Worm (Caenorhabditis elegans) whole organism, L2 larva: ENCODE results near the gene F23D12.4.
A peak's percentile ranks its signal among the peaks of the same experiment; 100 is the strongest.

Source experiments
- C34F6.9 ChIP-seq: fragments of 150-350 bp; optimal IDR thresholded peaks from 2 replicates; lab custom pipeline; 2014; ENCODE audit warnings: missing biosample characterization, missing genetic modification characterization
- F13H6.1 ChIP-seq: sonication (generic microtip); optimal IDR thresholded peaks from 2 replicates; lab custom pipeline; 2016; ENCODE audit warnings: missing genetic modification characterization, missing compliant biosample characterization
- Y55F3AM.14 ChIP-seq: fragments of 200-800 bp; sonication (Bioruptor generic); optimal IDR thresholded peaks from 2 replicates; lab custom pipeline; 2018; ENCODE audit warnings: mild to moderate bottlenecking, missing genetic modification characterization, missing compliant biosample characterization
- ZK546.5 ChIP-seq: sonication (generic microtip); optimal IDR thresholded peaks from 2 replicates; lab custom pipeline; 2017; ENCODE audit warnings: missing biosample characterization, missing genetic modification characterization
- ama-1 ChIP-seq: fragments of 150-350 bp; optimal IDR thresholded peaks from 2 replicates; lab custom pipeline; 2018; ENCODE audit warnings: inconsistent platforms
- blmp-1 ChIP-seq: sonication (generic microtip); optimal IDR thresholded peaks from 2 replicates; lab custom pipeline; 2017; ENCODE audit warnings: missing genetic modification characterization, mild to moderate bottlenecking, missing compliant biosample characterization, antibody characterized with exemption, moderate library complexity; ENCODE audit not compliant: insufficient read depth
- ceh-16 ChIP-seq: fragments of 150-350 bp; optimal IDR thresholded peaks from 2 replicates; lab custom pipeline; 2014; ENCODE audit warnings: missing biosample characterization, missing genetic modification characterization
- ceh-82 ChIP-seq: fragments of 150-350 bp; optimal IDR thresholded peaks from 2 replicates; lab custom pipeline; 2014; ENCODE audit warnings: missing biosample characterization, missing genetic modification characterization
- crh-2 ChIP-seq: sonication (generic microtip); optimal IDR thresholded peaks from 2 replicates; lab custom pipeline; 2017; ENCODE audit warnings: missing biosample characterization, missing genetic modification characterization
- dmd-4 ChIP-seq: sonication (generic microtip); optimal IDR thresholded peaks from 2 replicates; lab custom pipeline; 2017; ENCODE audit warnings: missing biosample characterization, missing genetic modification characterization
- egl-27 ChIP-seq: sonication (generic microtip); optimal IDR thresholded peaks from 3 replicates; lab custom pipeline; 2017; ENCODE audit warnings: missing biosample characterization, missing genetic modification reagents, missing genetic modification characterization
- elt-1 ChIP-seq: fragments of 150-350 bp; optimal IDR thresholded peaks from 2 replicates; lab custom pipeline; 2014; ENCODE audit warnings: missing biosample characterization, missing genetic modification characterization
- elt-3 ChIP-seq: sonication (generic microtip); optimal IDR thresholded peaks from 2 replicates; lab custom pipeline; 2017; ENCODE audit warnings: missing biosample characterization, missing genetic modification characterization
- fos-1 ChIP-seq: fragments of 150-350 bp; optimal IDR thresholded peaks from 2 replicates; lab custom pipeline; 2014; ENCODE audit warnings: missing biosample characterization, missing genetic modification characterization
- gmeb-1 ChIP-seq: fragments of 150-350 bp; optimal IDR thresholded peaks from 2 replicates; lab custom pipeline; 2014; ENCODE audit warnings: missing biosample characterization, missing genetic modification characterization
- lin-11 ChIP-seq: fragments of 150-350 bp; sonication (generic microtip); optimal IDR thresholded peaks from 2 replicates; lab custom pipeline; 2014; ENCODE audit warnings: missing biosample characterization, missing genetic modification characterization, inconsistent platforms, mixed read lengths
- lin-13 ChIP-seq: fragments of 150-350 bp; optimal IDR thresholded peaks from 2 replicates; lab custom pipeline; 2014; ENCODE audit warnings: missing biosample characterization, missing genetic modification reagents, missing genetic modification characterization
- lsy-2 ChIP-seq, 2 experiments: fragments of 150-350 bp in 1 of 2; sonication (generic microtip) in 1 of 2; optimal IDR thresholded peaks; 2 replicates each; lab custom pipeline; 2014 to 2017; ENCODE audit warnings: missing biosample characterization in 2 of 2, missing genetic modification characterization in 2 of 2
- mab-5 ChIP-seq: fragments of 150-350 bp; optimal IDR thresholded peaks from 2 replicates; lab custom pipeline; 2014; ENCODE audit warnings: missing biosample characterization, missing genetic modification characterization
- mbf-1 ChIP-seq: sonication (generic microtip); optimal IDR thresholded peaks from 2 replicates; lab custom pipeline; 2017; ENCODE audit warnings: missing biosample characterization, missing genetic modification characterization
- mdl-1 ChIP-seq, 2 experiments: fragments of 150-350 bp in 1 of 2; sonication (generic microtip) in 1 of 2; optimal IDR thresholded peaks; 2 replicates each; lab custom pipeline; 2017; ENCODE audit warnings: missing biosample characterization in 2 of 2, missing genetic modification characterization in 2 of 2
- nhr-10 ChIP-seq: sonication (generic microtip); optimal IDR thresholded peaks from 2 replicates; lab custom pipeline; 2017; ENCODE audit warnings: missing biosample characterization, missing genetic modification characterization
- nhr-11 ChIP-seq: fragments of 150-350 bp; optimal IDR thresholded peaks from 2 replicates; lab custom pipeline; 2014; ENCODE audit warnings: missing biosample characterization, missing genetic modification characterization
- nhr-12 ChIP-seq: fragments of 150-350 bp; optimal IDR thresholded peaks from 2 replicates; lab custom pipeline; 2014; ENCODE audit warnings: missing biosample characterization, missing genetic modification characterization
- nhr-129 ChIP-seq: fragments of 150-350 bp; optimal IDR thresholded peaks from 2 replicates; lab custom pipeline; 2014; ENCODE audit warnings: missing biosample characterization, missing genetic modification characterization
- nhr-21 ChIP-seq: fragments of 150-350 bp; optimal IDR thresholded peaks from 2 replicates; lab custom pipeline; 2014; ENCODE audit warnings: missing biosample characterization, missing genetic modification characterization
- nhr-23 ChIP-seq: fragments of 150-350 bp; optimal IDR thresholded peaks from 2 replicates; lab custom pipeline; 2014; ENCODE audit warnings: missing biosample characterization, missing genetic modification reagents, missing genetic modification characterization
- nhr-237 ChIP-seq: fragments of 150-350 bp; optimal IDR thresholded peaks from 2 replicates; lab custom pipeline; 2014; ENCODE audit warnings: missing biosample characterization, missing genetic modification characterization
- nhr-25 ChIP-seq: fragments of 150-350 bp; sonication (generic microtip); optimal IDR thresholded peaks from 3 replicates; lab custom pipeline; 2014; ENCODE audit warnings: missing biosample characterization, missing genetic modification characterization
- nhr-6 ChIP-seq: fragments of 150-350 bp; optimal IDR thresholded peaks from 2 replicates; lab custom pipeline; 2014; ENCODE audit warnings: missing biosample characterization, missing genetic modification characterization
- nhr-77 ChIP-seq: fragments of 150-350 bp; optimal IDR thresholded peaks from 2 replicates; lab custom pipeline; 2014; ENCODE audit warnings: missing biosample characterization, missing genetic modification characterization
- peb-1 ChIP-seq: fragments of 150-350 bp; optimal IDR thresholded peaks from 2 replicates; lab custom pipeline; 2014; ENCODE audit warnings: missing biosample characterization, missing genetic modification characterization
- sem-4 ChIP-seq: fragments of 150-350 bp; optimal IDR thresholded peaks from 2 replicates; lab custom pipeline; 2014; ENCODE audit warnings: missing biosample characterization, missing genetic modification reagents, missing genetic modification characterization
- skn-1 ChIP-seq: sonication (generic microtip); optimal IDR thresholded peaks from 2 replicates; lab custom pipeline; 2017; ENCODE audit warnings: missing biosample characterization, missing genetic modification characterization
- sma-3 ChIP-seq: sonication (generic microtip); optimal IDR thresholded peaks from 2 replicates; lab custom pipeline; 2016; ENCODE audit warnings: missing genetic modification reagents, missing genetic modification characterization, missing compliant biosample characterization
- sma-9 ChIP-seq, 2 experiments: fragments of 150-350 bp in 1 of 2; sonication (generic microtip) in 1 of 2; optimal IDR thresholded peaks; 2 replicates each; lab custom pipeline; 2014 to 2016; ENCODE audit warnings: missing genetic modification characterization in 2 of 2, mild to moderate bottlenecking in 1 of 2, missing biosample characterization in 1 of 2, missing compliant biosample characterization in 1 of 2, missing genetic modification reagents in 1 of 2, moderate library complexity in 1 of 2
- snpc-4 ChIP-seq: fragments of 150-350 bp; optimal IDR thresholded peaks from 2 replicates; lab custom pipeline; 2014; ENCODE audit warnings: missing biosample characterization, missing genetic modification characterization
- unc-39 ChIP-seq: fragments of 150-350 bp; optimal IDR thresholded peaks from 2 replicates; lab custom pipeline; 2014; ENCODE audit warnings: missing biosample characterization, missing genetic modification characterization
- unc-55 ChIP-seq: fragments of 150-350 bp; sonication (generic microtip); optimal IDR thresholded peaks from 3 replicates; lab custom pipeline; 2014; ENCODE audit warnings: missing biosample characterization, missing genetic modification reagents, missing genetic modification characterization
- unc-62 ChIP-seq: fragments of 150-350 bp; optimal IDR thresholded peaks from 2 replicates; lab custom pipeline; 2014; ENCODE audit warnings: missing biosample characterization, missing genetic modification reagents, missing genetic modification characterization
- zag-1 ChIP-seq: fragments of 150-350 bp; optimal IDR thresholded peaks from 2 replicates; lab custom pipeline; 2014; ENCODE audit warnings: missing biosample characterization, missing genetic modification characterization
- ztf-11 ChIP-seq: sonication (generic microtip); optimal IDR thresholded peaks from 2 replicates; lab custom pipeline; 2017; ENCODE audit warnings: missing biosample characterization, missing genetic modification characterization

Gene F23D12.4

DNA sequence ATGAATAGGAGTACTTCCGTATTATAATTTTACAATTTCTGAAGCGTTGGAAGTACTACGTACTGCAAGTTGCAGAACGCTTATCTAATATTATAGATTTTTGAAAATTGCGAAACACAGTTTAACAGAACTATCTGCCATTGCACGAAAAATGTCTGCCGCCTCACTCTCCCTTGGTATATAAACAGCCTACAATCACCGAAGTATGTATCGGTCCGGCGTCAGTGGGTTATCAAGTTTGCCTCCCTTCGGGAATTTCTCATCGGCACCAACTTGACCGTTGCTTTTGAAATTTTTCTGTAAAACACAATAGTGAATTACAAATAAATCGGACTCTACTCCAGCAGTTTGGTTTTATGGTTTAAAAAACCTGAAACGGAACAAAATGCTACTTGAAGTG, 32.5 kb downstream of the F23D12.4 start:
- no peak for TF ChIP-seq dmd-4
- no peak for TF ChIP-seq C34F6.9 (tag; lab: Kevin White, UChicago)
- TF ChIP-seq sma-3 (GFP tag; lab: Kevin White, UChicago): peak; percentile 17
- TF ChIP-seq snpc-4: peak; percentile 93
- no peak for TF ChIP-seq unc-62 (GFP tag; lab: Kevin White, UChicago)
- TF ChIP-seq, all 48 proteins: peak for 2

DNA sequence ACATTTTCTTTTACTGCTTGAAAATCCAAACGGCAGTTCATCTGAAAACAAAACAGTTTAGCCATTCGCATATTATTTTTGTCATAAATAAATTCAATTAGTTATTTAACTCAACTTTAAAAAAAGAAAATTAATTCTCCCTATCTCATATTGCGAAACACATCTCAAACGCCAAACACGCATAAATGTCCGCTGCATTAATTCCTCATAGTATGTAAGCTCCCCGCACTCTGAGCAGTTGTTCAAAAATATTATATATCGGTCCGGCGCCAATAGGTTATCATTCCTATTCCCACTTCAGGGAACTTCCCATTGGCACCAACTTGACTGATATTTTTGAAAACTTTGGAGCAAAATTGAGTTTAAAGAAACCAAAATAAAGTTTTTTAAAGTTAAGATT, 33.4 kb downstream of the F23D12.4 start:
- no peak for TF ChIP-seq mab-5
- peak; percentile 28 to 54 for TF ChIP-seq lsy-2 (tag; optimal IDR thresholded peaks at IDR 0.05; lab: Kevin White, UChicago)
- no peak for TF ChIP-seq ztf-11 (tag; lab: Kevin White, UChicago)
- TF ChIP-seq crh-2 (tag; lab: Kevin White, UChicago): no peak
- peak; percentile 4 for TF ChIP-seq lin-13 (GFP tag; lab: Kevin White, UChicago)
- TF ChIP-seq sma-9 (GFP tag; optimal IDR thresholded peaks at IDR 0.05; lab: Kevin White, UChicago): peak; percentile 65
- no peak for TF ChIP-seq sma-9 (tag; optimal IDR thresholded peaks at IDR 0.05; lab: Kevin White, UChicago)
- TF ChIP-seq skn-1 (tag; lab: Kevin White, UChicago): no peak
- no peak for TF ChIP-seq zag-1 (tag; lab: Kevin White, UChicago)
- peak; percentile 98 for TF ChIP-seq snpc-4
- peak; percentile 49 for TF ChIP-seq C34F6.9 (tag; lab: Kevin White, UChicago)
- TF ChIP-seq unc-55 (GFP tag; lab: Kevin White, UChicago): peak; percentile 88
- TF ChIP-seq nhr-21: peak; percentile 20
- no peak for TF ChIP-seq ama-1 (lab: Kevin White, UChicago)
- TF ChIP-seq nhr-6 (tag; lab: Kevin White, UChicago): peak; percentile 55

ce11 chrX:14478743-14479428, 34.1 kb downstream of the F23D12.4 start, which contains the start of gene M163.11:
Gene M163.11, plus strand, starts transcription at chrX:14479378.
- TF ChIP-seq elt-1 (tag; lab: Kevin White, UChicago) (no peak), crh-2 (tag; lab: Kevin White, UChicago) (peak; percentile 40), nhr-77 (tag; lab: Kevin White, UChicago) (no peak), lsy-2 (tag; optimal IDR thresholded peaks at IDR 0.05; lab: Kevin White, UChicago) (peak in 1 of 2 experiments; percentile 11), nhr-129 (tag; lab: Kevin White, UChicago) (peak; percentile 1), F13H6.1 (tag; lab: Kevin White, UChicago) (peak; percentile 1), fos-1 (peak; percentile 12), sma-9 (GFP tag; optimal IDR thresholded peaks at IDR 0.05; lab: Kevin White, UChicago) (peak; percentile 4), sma-9 (tag; optimal IDR thresholded peaks at IDR 0.05; lab: Kevin White, UChicago) (no peak), gmeb-1 (tag; lab: Kevin White, UChicago) (peak; percentile 35), sma-3 (GFP tag; lab: Kevin White, UChicago) (peak; percentile 57), nhr-21 (peak; percentile 27), sem-4 (tag; lab: Kevin White, UChicago) (no peak), blmp-1 (tag; lab: Kevin White, UChicago) (no peak)
- TF ChIP-seq, all 48 proteins: peak for 9

ce11 chrX:14480248-14480647, 35.4 kb downstream of the F23D12.4 start, which contains the start of gene gfi-3:
Gene gfi-3, plus strand, starts transcription at chrX:14480572.
- peak; percentile 79 for TF ChIP-seq gmeb-1 (tag; lab: Kevin White, UChicago)
- no peak for TF ChIP-seq nhr-237 (tag; lab: Kevin White, UChicago)
- peak; percentile 62 for TF ChIP-seq C34F6.9 (tag; lab: Kevin White, UChicago)
- no peak for TF ChIP-seq dmd-4
- no peak for TF ChIP-seq peb-1 (tag; lab: Kevin White, UChicago)
- no peak for TF ChIP-seq nhr-12 (tag; lab: Kevin White, UChicago)
- TF ChIP-seq mdl-1 (tag; optimal IDR thresholded peaks at IDR 0.05; lab: Kevin White, UChicago): peak; percentile 0 to 48
- TF ChIP-seq elt-1 (tag; lab: Kevin White, UChicago): no peak
- TF ChIP-seq Y55F3AM.14 (GFP tag; lab: Kevin White, UChicago): peak; percentile 8
- no peak for TF ChIP-seq mbf-1
- no peak for TF ChIP-seq nhr-23 (tag; lab: Kevin White, UChicago)
- TF ChIP-seq nhr-21: peak; percentile 80
- peak; percentile 89 for TF ChIP-seq F13H6.1 (tag; lab: Kevin White, UChicago)
- TF ChIP-seq ZK546.5 (tag; lab: Kevin White, UChicago): no peak
- TF ChIP-seq ama-1 (lab: Kevin White, UChicago): no peak
- no peak for TF ChIP-seq ceh-82
- TF ChIP-seq nhr-10: no peak
- peak; percentile 58 to 84 for TF ChIP-seq lsy-2 (tag; optimal IDR thresholded peaks at IDR 0.05; lab: Kevin White, UChicago)
- TF ChIP-seq ceh-16 (tag; lab: Kevin White, UChicago): peak; percentile 69
- peak; percentile 85 for TF ChIP-seq crh-2 (tag; lab: Kevin White, UChicago)
- peak; percentile 73 for TF ChIP-seq fos-1
- peak; percentile 89 for TF ChIP-seq lin-13 (GFP tag; lab: Kevin White, UChicago)
- peak; percentile 13 for TF ChIP-seq zag-1 (tag; lab: Kevin White, UChicago)
- peak; percentile 77 for TF ChIP-seq egl-27 (tag; lab: Kevin White, UChicago)
- TF ChIP-seq unc-55 (GFP tag; lab: Kevin White, UChicago): peak; percentile 79
- TF ChIP-seq snpc-4: peak; percentile 89
- TF ChIP-seq sma-9 (GFP tag; optimal IDR thresholded peaks at IDR 0.05; lab: Kevin White, UChicago): peak; percentile 84
- no peak for TF ChIP-seq sma-9 (tag; optimal IDR thresholded peaks at IDR 0.05; lab: Kevin White, UChicago)
- TF ChIP-seq nhr-25: peak; percentile 82
- TF ChIP-seq unc-39: no peak
- peak; percentile 59 for TF ChIP-seq sem-4 (tag; lab: Kevin White, UChicago)
- TF ChIP-seq lin-11 (tag; lab: Kevin White, UChicago): peak; percentile 84
- TF ChIP-seq elt-3 (tag; lab: Kevin White, UChicago): no peak
- no peak for TF ChIP-seq nhr-11
- peak; percentile 25 for TF ChIP-seq blmp-1 (tag; lab: Kevin White, UChicago)
